Fruit fly (Drosophila melanogaster): ENCODE data around the gene Npl4.

Npl4 gene

dm6 chr3R:25589168-25589567, 35.3 kb downstream of the Npl4 start (continued):
- TF ChIP-seq CG5180 (GFP tag; optimal IDR thresholded peaks at IDR 0.05) (no peak), pzg (GFP tag; optimal IDR thresholded peaks at IDR 0.05) (peak; percentile 13), onecut (GFP tag; IDR thresholded peaks at IDR 0.05) (peak; percentile 59), eyg (GFP tag; optimal IDR thresholded peaks at IDR 0.05) (no peak), Sry-δ (GFP tag; optimal IDR thresholded peaks at IDR 0.05) (no peak), CG8290 (GFP tag; optimal IDR thresholded peaks at IDR 0.05) (no peak), CG8290 (tag; optimal IDR thresholded peaks at IDR 0.05) (peak in 1 of 2 experiments; percentile 16), zf30C (GFP tag; optimal IDR thresholded peaks at IDR 0.05) (peak; percentile 96), seq (GFP tag; IDR thresholded peaks at IDR 0.05) (peak; percentile 94), CG17385 (GFP tag; optimal IDR thresholded peaks at IDR 0.05) (no peak), CG32532 (GFP tag; IDR thresholded peaks at IDR 0.05) (0 out of 2 replicates have a peak, but pooled peaks have one; percentile 9), CG2678 (tag; optimal IDR thresholded peaks at IDR 0.05) (no peak), CG7357 (GFP tag; IDR thresholded peaks at IDR 0.05) (no peak), emc (GFP tag; optimal IDR thresholded peaks at IDR 0.05) (no peak), MESR4 (GFP tag; optimal IDR thresholded peaks at IDR 0.05) (no peak), Oaz (GFP tag; IDR thresholded peaks at IDR 0.05) (no peak), Adf1 (GFP tag; IDR thresholded peaks at IDR 0.05) (peak; percentile 53; the same call in 1 of the 2 replicates), CG18599 (GFP tag; optimal IDR thresholded peaks at IDR 0.05) (peak; percentile 46), Ets65A (GFP tag) (peak; percentile 44), exex (tag; optimal IDR thresholded peaks at IDR 0.05) (no peak), oc (tag; optimal IDR thresholded peaks at IDR 0.05) (peak; percentile 7), grau (tag; optimal IDR thresholded peaks at IDR 0.05) (no peak), CG6689 (GFP tag; IDR thresholded peaks at IDR 0.05) (no peak), kay (GFP tag; optimal IDR thresholded peaks at IDR 0.05) (no peak), sd (tag; optimal IDR thresholded peaks at IDR 0.05) (peak; percentile 50), CG10462 (GFP tag; optimal IDR thresholded peaks at IDR 0.05) (no peak), CG4730 (GFP tag; IDR thresholded peaks at IDR 0.05) (no peak), NK7.1 (GFP tag; optimal IDR thresholded peaks at IDR 0.05) (no peak), gcm (GFP tag; optimal IDR thresholded peaks at IDR 0.05) (no peak), C15 (GFP tag; IDR thresholded peaks at IDR 0.05) (no peak), klu (GFP tag; IDR thresholded peaks at IDR 0.05) (no peak), HmgD (GFP tag; optimal IDR thresholded peaks at IDR 0.05) (no peak), Deaf1 (tag; optimal IDR thresholded peaks at IDR 0.05) (peak; percentile 90), knrl (GFP tag; IDR thresholded peaks at IDR 0.05; ENCODE audit: partially characterized antibody) (0 out of 3 replicates have a peak, but pooled peaks have one; percentile 18), ttk (GFP tag; IDR thresholded peaks at IDR 0.05) (peak; percentile 33; the same call in 1 of the 2 replicates), Nf-YC (tag; optimal IDR thresholded peaks at IDR 0.05) (peak; percentile 14), nerfin-1 (tag; optimal IDR thresholded peaks at IDR 0.05) (peak; percentile 36), CG33213 (GFP tag; optimal IDR thresholded peaks at IDR 0.05) (no peak), grn (GFP tag; optimal IDR thresholded peaks at IDR 0.05) (no peak), lab (GFP tag; optimal IDR thresholded peaks at IDR 0.05) (peak; percentile 44), ATbp (GFP tag; optimal IDR thresholded peaks at IDR 0.05) (no peak), CG11456 (GFP tag; IDR thresholded peaks at IDR 0.05) (0 out of 3 replicates have a peak, but pooled peaks have one; percentile 22), row (GFP tag; IDR thresholded peaks at IDR 0.05) (peak; percentile 77), Hr3 (GFP tag; optimal IDR thresholded peaks at IDR 0.05) (no peak), CG6175 (GFP tag; IDR thresholded peaks at IDR 0.05) (no peak), CG3847 (GFP tag; IDR thresholded peaks at IDR 0.05) (no peak), CG11093 (GFP tag; IDR thresholded peaks at IDR 0.05) (no peak), CG12071 (GFP tag; optimal IDR thresholded peaks at IDR 0.05) (peak; percentile 1)
